Fruit fly (Drosophila melanogaster): ENCODE measurements around the gene Btk.

Btk gene

dm6 chr2L:8311091-8311490, 10.2 kb upstream of the Btk start, which contains the start of the genes CG7810 and CG7806 (continued):
- TF ChIP-seq oc (tag; optimal IDR thresholded peaks at IDR 0.05): no peak
- peak; percentile 90 for TF ChIP-seq Xbp1 (GFP tag; optimal IDR thresholded peaks at IDR 0.05)
- peak; percentile 74 for TF ChIP-seq shn (GFP tag; optimal IDR thresholded peaks at IDR 0.05)
- peak; percentile 92 for TF ChIP-seq CG2116 (GFP tag; optimal IDR thresholded peaks at IDR 0.05)
- TF ChIP-seq PHDP (tag; optimal IDR thresholded peaks at IDR 0.05): peak; percentile 95
- peak; percentile 88 for TF ChIP-seq chm (GFP tag; IDR thresholded peaks at IDR 0.05)
- TF ChIP-seq h (optimal IDR thresholded peaks at IDR 0.05): no peak
- TF ChIP-seq zf30C (GFP tag; optimal IDR thresholded peaks at IDR 0.05): peak; percentile 7
- peak; percentile 89 for TF ChIP-seq HLH54F (GFP tag; optimal IDR thresholded peaks at IDR 0.05)
- no peak for TF ChIP-seq sc (optimal IDR thresholded peaks at IDR 0.05)
- peak; percentile 69 for TF ChIP-seq sc (GFP tag; optimal IDR thresholded peaks at IDR 0.05)
- peak; percentile 48 for TF ChIP-seq Dref (GFP tag; IDR thresholded peaks at IDR 0.05)
- peak; percentile 76 for TF ChIP-seq Ravus (GFP tag; IDR thresholded peaks at IDR 0.05)
- TF ChIP-seq Hr51 (GFP tag; optimal IDR thresholded peaks at IDR 0.05): peak; percentile 82 to 93
- TF ChIP-seq Rfx (GFP tag; IDR thresholded peaks at IDR 0.05): peak; percentile 95
- peak; percentile 47; the same call in 1 of the 3 replicates for TF ChIP-seq CG34224 (GFP tag; IDR thresholded peaks at IDR 0.05; ENCODE audit: partially characterized antibody)
- TF ChIP-seq jigr1 (GFP tag; IDR thresholded peaks at IDR 0.05): no peak; the same call in 2 of the 3 replicates
- TF ChIP-seq Stat92E (GFP tag; optimal IDR thresholded peaks at IDR 0.05): peak in 1 of 3 experiments; percentile 74
- TF ChIP-seq schlank (tag; optimal IDR thresholded peaks at IDR 0.05): peak; percentile 63
- peak; percentile 81 for TF ChIP-seq CG10543 (GFP tag; optimal IDR thresholded peaks at IDR 0.05)
- TF ChIP-seq Neu2 (GFP tag; optimal IDR thresholded peaks at IDR 0.05; ENCODE audit: borderline replicate concordance): peak; percentile 16
- TF ChIP-seq ase (GFP tag; IDR thresholded peaks at IDR 0.05): peak; percentile 80
- peak; percentile 88 for TF ChIP-seq tin (GFP tag; optimal IDR thresholded peaks at IDR 0.05)
- TF ChIP-seq HmgD (GFP tag; optimal IDR thresholded peaks at IDR 0.05): peak; percentile 28
- TF ChIP-seq bab2 (GFP tag; optimal IDR thresholded peaks at IDR 0.05): peak; percentile 91
- TF ChIP-seq al (GFP tag; IDR thresholded peaks at IDR 0.05): peak; percentile 83
- peak; percentile 92 for TF ChIP-seq nmo (GFP tag; optimal IDR thresholded peaks at IDR 0.05)
- peak; percentile 36 for TF ChIP-seq Dp (GFP tag; optimal IDR thresholded peaks at IDR 0.05)
- TF ChIP-seq sob (GFP tag; IDR thresholded peaks at IDR 0.05): peak; percentile 94
- no peak for TF ChIP-seq CG16813 (GFP tag; IDR thresholded peaks at IDR 0.05; ENCODE audit: partially characterized antibody)
- TF ChIP-seq Mes4 (GFP tag; optimal IDR thresholded peaks at IDR 0.05): peak; percentile 90
- peak; percentile 31 for TF ChIP-seq p53 (GFP tag; optimal IDR thresholded peaks at IDR 0.05)
- peak; percentile 79 for TF ChIP-seq pnt (GFP tag; optimal IDR thresholded peaks at IDR 0.05)
- no peak for TF ChIP-seq CG18599 (GFP tag; optimal IDR thresholded peaks at IDR 0.05)
- TF ChIP-seq disco-r (GFP tag; optimal IDR thresholded peaks at IDR 0.05): peak; percentile 82
- peak; percentile 97 for TF ChIP-seq Ets65A (GFP tag)
- TF ChIP-seq cwo (GFP tag; optimal IDR thresholded peaks at IDR 0.05): peak; percentile 74
- peak; percentile 95 for TF ChIP-seq CG9437 (GFP tag; optimal IDR thresholded peaks at IDR 0.05)
- peak; percentile 90 for TF ChIP-seq lilli (GFP tag; optimal IDR thresholded peaks at IDR 0.05)
- TF ChIP-seq CG7372 (GFP tag; IDR thresholded peaks at IDR 0.05): peak; percentile 81
- peak; percentile 91 for TF ChIP-seq ken (GFP tag; IDR thresholded peaks at IDR 0.05)
- 0 out of 4 replicates have a peak, but pooled peaks have one; percentile 12 for TF ChIP-seq chinmo (GFP tag; IDR thresholded peaks at IDR 0.05; ENCODE audit: partially characterized antibody)
- TF ChIP-seq CkIIα-i1 (GFP tag; IDR thresholded peaks at IDR 0.05): 0 out of 2 replicates have a peak, but pooled peaks have one; percentile 10
- no peak for TF ChIP-seq CG11723 (GFP tag; optimal IDR thresholded peaks at IDR 0.05)
- peak; percentile 53 for TF ChIP-seq MTF-1 (GFP tag; optimal IDR thresholded peaks at IDR 0.05; ENCODE audit: borderline replicate concordance)
- TF ChIP-seq CG12744 (GFP tag; optimal IDR thresholded peaks at IDR 0.05): peak; percentile 89
- peak in 1 of 2 experiments; percentile 66 for TF ChIP-seq tll (GFP tag; optimal IDR thresholded peaks at IDR 0.05)
- TF ChIP-seq tna (GFP tag; IDR thresholded peaks at IDR 0.05; ENCODE audit: partially characterized antibody): 0 out of 2 replicates have a peak, but pooled peaks have one; percentile 38
- peak; percentile 72; the same call in 1 of the 2 replicates for TF ChIP-seq dati (GFP tag; IDR thresholded peaks at IDR 0.05)
- no peak for TF ChIP-seq Dfd (GFP tag; optimal IDR thresholded peaks at IDR 0.05)

Measured in whole organism, embryonic.